Worm (Caenorhabditis elegans) whole organism, L4/young adult: ENCODE measurements around the gene T05A8.3.

ENCODE experiments used
- dao-5 ChIP-seq: sonication (generic microtip); optimal IDR thresholded peaks from 2 replicates; lab custom pipeline; 2016; ENCODE audit warnings: missing genotype, missing genetic modification characterization, moderate library complexity, missing compliant biosample characterization
- him-1 ChIP-seq: sonication (generic microtip); optimal IDR thresholded peaks from 2 replicates; lab custom pipeline; 2016; ENCODE audit warnings: missing genotype, missing genetic modification reagents, missing genetic modification characterization, missing compliant biosample characterization

DNA sequence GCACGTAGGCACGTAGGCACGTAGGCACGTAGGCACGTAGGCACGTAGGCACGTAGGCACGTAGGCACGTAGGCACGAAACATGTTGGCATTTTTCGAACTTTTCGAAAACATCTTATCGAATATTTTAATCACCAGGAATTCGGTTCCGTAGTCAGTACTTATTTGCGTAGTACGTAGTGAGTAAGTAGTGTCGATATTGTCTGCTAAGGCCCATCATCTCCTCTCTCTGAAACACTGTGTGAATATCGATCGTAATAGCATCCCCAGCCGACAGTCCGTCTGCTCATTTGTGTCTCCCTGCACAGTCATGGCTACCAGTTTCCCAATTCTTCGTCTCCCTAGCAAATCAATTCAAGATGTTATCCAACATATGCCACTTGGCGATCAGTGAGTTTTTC lies 44.9 kb upstream of the T05A8.3 start, which contains the start of gene fbxb-106:
- TF ChIP-seq him-1 (tag; lab: Kevin White, UChicago) (no peak), dao-5 (tag; lab: Kevin White, UChicago) (no peak)
